Fruit fly (Drosophila melanogaster): ENCODE data around the gene CG42394.
A peak's percentile ranks its signal among the peaks of the same experiment; 100 is the strongest.

The CG42394 gene

DNA sequence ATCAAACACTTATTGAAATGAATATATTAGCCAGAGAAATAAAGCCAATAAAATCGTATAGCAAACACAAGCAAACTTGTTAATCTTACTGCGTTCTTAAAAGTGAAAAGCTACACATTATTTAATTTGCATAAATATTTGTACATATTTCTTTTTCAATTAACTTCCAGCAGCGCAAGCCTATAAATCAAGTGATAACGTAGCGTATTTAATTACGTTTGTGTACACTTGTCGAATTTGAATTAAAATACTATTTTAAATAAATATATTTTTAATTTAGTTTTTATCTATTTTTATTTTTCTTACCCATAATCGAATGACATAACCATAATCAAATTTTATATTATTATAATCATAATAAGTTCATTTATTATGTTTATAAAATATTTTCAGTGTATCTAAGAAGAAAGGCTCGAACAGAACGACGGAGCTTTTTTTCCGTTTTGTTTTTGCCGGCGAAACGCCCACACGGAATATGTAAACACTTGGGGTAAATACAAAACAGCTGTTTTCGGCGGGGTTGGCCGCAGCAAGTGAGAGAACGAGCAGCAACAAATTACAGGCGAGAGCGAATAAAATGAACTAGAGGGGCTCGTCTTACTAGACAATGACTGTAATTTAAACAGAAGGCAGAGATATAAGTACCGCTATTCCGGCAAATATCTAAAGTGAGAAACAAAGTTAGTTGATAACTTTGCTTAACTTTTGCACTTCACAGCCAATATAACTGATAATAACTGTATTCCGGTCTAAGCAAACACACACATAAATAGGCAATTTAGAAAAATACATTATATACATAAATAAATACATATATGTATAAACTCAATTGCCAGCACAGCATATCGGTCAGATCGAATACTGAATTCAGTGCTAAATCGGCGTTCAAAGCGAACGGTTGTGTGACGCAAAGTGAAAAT, 26.1 kb downstream of the CG42394 start, which contains the start of gene Sodh2 (continued):
- TF ChIP-seq CG1233 (GFP tag; optimal IDR thresholded peaks at IDR 0.05) (peak; percentile 83), CG11398 (GFP tag; optimal IDR thresholded peaks at IDR 0.05) (peak; percentile 35), ranshi (GFP tag; IDR thresholded peaks at IDR 0.05) (peak; percentile 23), Bteb2 (GFP tag; optimal IDR thresholded peaks at IDR 0.05) (peak; percentile 64), CG10321 (GFP tag; IDR thresholded peaks at IDR 0.05) (no peak), crol (GFP tag; IDR thresholded peaks at IDR 0.05) (no peak), ems (GFP tag; optimal IDR thresholded peaks at IDR 0.05) (peak; percentile 12), ewg (GFP tag; optimal IDR thresholded peaks at IDR 0.05) (peak; percentile 43), CG7928 (GFP tag; optimal IDR thresholded peaks at IDR 0.05) (peak; percentile 52), Taf1 (GFP tag; IDR thresholded peaks at IDR 0.05) (peak; percentile 64; the same call in 1 of the 2 replicates), slou (GFP tag; optimal IDR thresholded peaks at IDR 0.05) (peak; percentile 16), CG17186 (GFP tag; optimal IDR thresholded peaks at IDR 0.05) (no peak), mirr (GFP tag; optimal IDR thresholded peaks at IDR 0.05) (peak; percentile 72), CG6654 (GFP tag; optimal IDR thresholded peaks at IDR 0.05) (peak; percentile 10), CG13624 (GFP tag; optimal IDR thresholded peaks at IDR 0.05) (peak; percentile 37), Ptx1 (GFP tag; IDR thresholded peaks at IDR 0.05) (peak; percentile 76), lola (GFP tag; optimal IDR thresholded peaks at IDR 0.05) (peak in 1 of 3 experiments; percentile 43), az2 (GFP tag; optimal IDR thresholded peaks at IDR 0.05) (peak; percentile 47), ftz-f1 (GFP tag; optimal IDR thresholded peaks at IDR 0.05) (no peak), H2.0 (GFP tag; IDR thresholded peaks at IDR 0.05) (peak; percentile 66), dysf (GFP tag; IDR thresholded peaks at IDR 0.05) (peak; percentile 79), CG17912 (GFP tag; optimal IDR thresholded peaks at IDR 0.05) (peak; percentile 82), B-H2 (GFP tag; optimal IDR thresholded peaks at IDR 0.05) (peak; percentile 85), CG10543 (GFP tag; optimal IDR thresholded peaks at IDR 0.05) (peak; percentile 93), CG8944 (GFP tag; optimal IDR thresholded peaks at IDR 0.05) (peak; percentile 53), jing (GFP tag; optimal IDR thresholded peaks at IDR 0.05) (no peak), CG9437 (GFP tag; optimal IDR thresholded peaks at IDR 0.05) (peak; percentile 80), pum (GFP tag; optimal IDR thresholded peaks at IDR 0.05) (peak; percentile 22), CG2116 (GFP tag; optimal IDR thresholded peaks at IDR 0.05) (peak; percentile 54), CG2889 (GFP tag; IDR thresholded peaks at IDR 0.05) (peak; percentile 67; the same call in 2 of the 3 replicates), CG31441 (GFP tag; IDR thresholded peaks at IDR 0.05) (peak; percentile 87), Fer3 (tag; optimal IDR thresholded peaks at IDR 0.05) (peak; percentile 81), CG16813 (GFP tag; IDR thresholded peaks at IDR 0.05; ENCODE audit: partially characterized antibody) (no peak), nmo (GFP tag; optimal IDR thresholded peaks at IDR 0.05) (peak; percentile 61), CG10267 (tag; optimal IDR thresholded peaks at IDR 0.05) (peak; percentile 75), Dll (GFP tag; IDR thresholded peaks at IDR 0.05; ENCODE audit: partially characterized antibody) (no peak), CG34224 (GFP tag; IDR thresholded peaks at IDR 0.05; ENCODE audit: partially characterized antibody) (no peak), Spps (tag; optimal IDR thresholded peaks at IDR 0.05) (peak; percentile 39), CG4617 (GFP tag; optimal IDR thresholded peaks at IDR 0.05; ENCODE audit: borderline replicate concordance) (peak; percentile 17), Abd-B (GFP tag; optimal IDR thresholded peaks at IDR 0.05) (peak; percentile 18), ham (GFP tag; IDR thresholded peaks at IDR 0.05) (peak; percentile 34; the same call in 1 of the 2 replicates), eyg (GFP tag; optimal IDR thresholded peaks at IDR 0.05) (peak; percentile 8), Neu2 (GFP tag; optimal IDR thresholded peaks at IDR 0.05; ENCODE audit: borderline replicate concordance) (no peak), CHES-1-like (GFP tag; optimal IDR thresholded peaks at IDR 0.05) (peak; percentile 71), CG32767 (GFP tag; IDR thresholded peaks at IDR 0.05) (0 out of 2 replicates have a peak, but pooled peaks have one; percentile 36), CG9876 (GFP tag; optimal IDR thresholded peaks at IDR 0.05) (peak; percentile 52), CG11560 (tag; IDR thresholded peaks at IDR 0.05) (peak; percentile 57; the same call in 2 of the 3 replicates), Rx (GFP tag; IDR thresholded peaks at IDR 0.05) (no peak)

All from whole organism, embryonic.